Worm (Caenorhabditis elegans): ENCODE measurements around the gene rps-21.

- TF ChIP-seq ref-1 (GFP tag; conservative IDR thresholded peaks at IDR 0.05) (no peak), ztf-23 (GFP tag; IDR thresholded peaks at IDR 0.05) (no peak), tab-1 (GFP tag; IDR thresholded peaks at IDR 0.05) (no peak), flt-1 (GFP tag; IDR thresholded peaks at IDR 0.05) (no peak), T22C8.4 (GFP tag; IDR thresholded peaks at IDR 0.05) (no peak), cog-1 (tag; optimal IDR thresholded peaks at IDR 0.05) (no peak), klf-2 (GFP tag; conservative IDR thresholded peaks at IDR 0.05) (no peak), ztf-29 (GFP tag; IDR thresholded peaks at IDR 0.05) (no peak), med-1 (GFP tag; optimal IDR thresholded peaks at IDR 0.05; ENCODE audit: insufficient read depth) (no peak)
These were observed 40.3 kb upstream of the rps-21 start, which contains the start of gene R151.8 for ce11 chrIII:7229687-7230086.
